Worm (Caenorhabditis elegans): ENCODE data around the gene reps-1.

reps-1 gene

DNA sequence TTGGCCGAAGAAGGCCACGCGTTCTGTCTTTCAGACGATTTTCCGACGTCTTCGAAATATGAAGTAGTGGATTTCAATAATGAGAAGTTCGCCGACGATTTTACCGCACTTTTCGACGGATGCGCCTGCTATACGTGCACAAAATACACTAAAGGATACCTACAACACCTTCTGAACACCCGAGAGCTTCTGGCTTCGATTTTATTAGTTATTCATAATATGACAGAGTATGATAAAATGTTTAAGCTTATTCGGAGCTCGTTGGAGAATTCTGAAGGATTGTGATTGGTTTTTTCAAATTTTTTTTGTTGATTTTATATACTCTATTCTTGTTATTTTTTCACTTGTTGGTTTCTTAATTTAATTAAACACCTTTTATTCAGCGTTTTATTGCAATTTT, 10.2 kb upstream of the reps-1 start:
- no peak for TF ChIP-seq ceh-16 (tag; optimal IDR thresholded peaks at IDR 0.05)
- TF ChIP-seq lin-15B (tag; optimal IDR thresholded peaks at IDR 0.05) = no peak
- TF ChIP-seq ztf-4 (tag; optimal IDR thresholded peaks at IDR 0.05) = no peak
- no peak for TF ChIP-seq nfya-1 (tag; optimal IDR thresholded peaks at IDR 0.05; ENCODE audit: insufficient read depth)
- no peak for TF ChIP-seq nhr-77 (tag; optimal IDR thresholded peaks at IDR 0.05)
- no peak for TF ChIP-seq daf-12 (tag; optimal IDR thresholded peaks at IDR 0.05)
- no peak for TF ChIP-seq eor-1 (tag; optimal IDR thresholded peaks at IDR 0.05)
- TF ChIP-seq nhr-67 (tag; optimal IDR thresholded peaks at IDR 0.05) = no peak
- TF ChIP-seq R02D3.7 (tag; optimal IDR thresholded peaks at IDR 0.05) = no peak
- no peak for TF ChIP-seq egl-5 (tag; optimal IDR thresholded peaks at IDR 0.05)
- no peak for TF ChIP-seq nhr-25 (tag; optimal IDR thresholded peaks at IDR 0.05)
- TF ChIP-seq ceh-9 (tag; optimal IDR thresholded peaks at IDR 0.05) = no peak
- no peak for TF ChIP-seq sea-2 (GFP tag; optimal IDR thresholded peaks at IDR 0.05)
- no peak for TF ChIP-seq ama-1 (optimal IDR thresholded peaks at IDR 0.05)
- no peak for TF ChIP-seq tbx-2 (tag; optimal IDR thresholded peaks at IDR 0.05)

ce11 chrV:18998045-18998444, 7.7 kb upstream of the reps-1 start, which contains the start of gene tgt-2:
tgt-2 (plus strand) TSS chrV:18998345.
- TF ChIP-seq unc-62 (GFP tag; optimal IDR thresholded peaks at IDR 0.05) (no peak), ceh-28 (tag; optimal IDR thresholded peaks at IDR 0.05) (no peak), egl-5 (tag; optimal IDR thresholded peaks at IDR 0.05) (no peak), mdl-1 (tag; optimal IDR thresholded peaks at IDR 0.05) (no peak), ceh-82 (tag; optimal IDR thresholded peaks at IDR 0.05) (no peak), elt-3 (tag; optimal IDR thresholded peaks at IDR 0.05) (no peak), nhr-12 (tag; optimal IDR thresholded peaks at IDR 0.05) (no peak), egl-27 (tag; optimal IDR thresholded peaks at IDR 0.05) (no peak), fkh-2 (tag; optimal IDR thresholded peaks at IDR 0.05) (no peak), zag-1 (tag; optimal IDR thresholded peaks at IDR 0.05) (no peak), fos-1 (tag; optimal IDR thresholded peaks at IDR 0.05) (no peak), jun-1 (tag; optimal IDR thresholded peaks at IDR 0.05) (no peak), lsy-12 (tag; optimal IDR thresholded peaks at IDR 0.05) (no peak), pha-4 (tag; optimal IDR thresholded peaks at IDR 0.05) (no peak), ama-1 (optimal IDR thresholded peaks at IDR 0.05) (no peak), tbx-2 (tag; optimal IDR thresholded peaks at IDR 0.05) (no peak), hmg-11 (tag; optimal IDR thresholded peaks at IDR 0.05) (no peak), nhr-67 (tag; optimal IDR thresholded peaks at IDR 0.05) (no peak), sea-2 (GFP tag; optimal IDR thresholded peaks at IDR 0.05) (no peak), ceh-16 (tag; optimal IDR thresholded peaks at IDR 0.05) (no peak)

DNA sequence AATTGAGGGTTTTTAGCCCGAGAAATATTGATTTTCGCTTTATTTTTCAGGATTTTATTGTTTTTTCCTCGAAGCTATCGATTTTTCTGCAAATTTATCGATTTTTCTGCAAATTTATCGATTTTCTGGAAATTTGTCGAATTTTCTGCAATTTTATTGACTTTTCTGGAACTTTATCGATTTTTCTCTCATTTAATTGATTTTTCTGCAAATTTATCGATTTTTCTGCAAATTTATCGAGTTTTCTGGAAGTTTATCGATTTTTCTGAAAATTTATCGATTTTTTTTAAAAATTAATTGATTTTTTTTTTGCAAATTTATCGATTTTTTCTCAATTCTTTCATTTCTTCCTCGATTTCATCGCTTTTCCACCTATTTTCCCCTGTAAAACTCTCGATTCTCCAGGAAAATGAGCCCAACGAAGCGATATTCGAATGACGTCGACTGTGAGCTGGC, 3.3 kb upstream of the reps-1 start, which contains the start of gene gtf-2F2:
gtf-2F2 (plus strand) TSS at position 406 of the 456 bp plus-strand sequence.
- TF ChIP-seq ceh-28 (tag; optimal IDR thresholded peaks at IDR 0.05) = peak; percentile 94
- no peak for TF ChIP-seq zag-1 (tag; optimal IDR thresholded peaks at IDR 0.05)

DNA sequence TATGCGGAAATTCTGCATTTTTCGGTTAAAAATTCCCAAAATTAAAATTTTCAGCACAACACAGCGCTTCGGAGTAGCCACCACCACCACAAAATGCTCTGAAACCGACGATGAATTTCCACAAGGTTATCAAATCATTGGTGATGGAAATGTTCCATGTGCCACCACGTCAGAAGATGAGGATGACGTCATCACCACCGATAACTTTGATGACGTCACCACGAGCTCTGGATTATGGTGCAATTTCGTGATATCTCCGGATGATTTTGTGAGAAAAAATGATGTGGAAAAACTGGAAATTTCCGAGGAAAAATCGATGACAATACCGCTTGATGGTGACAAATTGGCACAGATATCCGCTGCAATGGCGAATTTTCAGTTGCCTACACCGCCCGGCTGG, 2.7 kb upstream of the reps-1 start:
- TF ChIP-seq nhr-237 (tag; optimal IDR thresholded peaks at IDR 0.05) = no peak
- no peak for TF ChIP-seq nhr-23 (tag; optimal IDR thresholded peaks at IDR 0.05)
- TF ChIP-seq eor-1 (tag; optimal IDR thresholded peaks at IDR 0.05) = no peak
- no peak for TF ChIP-seq sea-2 (GFP tag; optimal IDR thresholded peaks at IDR 0.05)
- no peak for TF ChIP-seq nhr-28 (tag; optimal IDR thresholded peaks at IDR 0.05)
- no peak for TF ChIP-seq elt-3 (tag; optimal IDR thresholded peaks at IDR 0.05)
- TF ChIP-seq nhr-25 (tag; optimal IDR thresholded peaks at IDR 0.05) = no peak
- TF ChIP-seq ZK546.5 (tag; optimal IDR thresholded peaks at IDR 0.05) = no peak
- TF ChIP-seq tbx-2 (tag; optimal IDR thresholded peaks at IDR 0.05) = no peak
- no peak for TF ChIP-seq jun-1 (tag; optimal IDR thresholded peaks at IDR 0.05)
- no peak for TF ChIP-seq pha-4 (tag; optimal IDR thresholded peaks at IDR 0.05)

DNA sequence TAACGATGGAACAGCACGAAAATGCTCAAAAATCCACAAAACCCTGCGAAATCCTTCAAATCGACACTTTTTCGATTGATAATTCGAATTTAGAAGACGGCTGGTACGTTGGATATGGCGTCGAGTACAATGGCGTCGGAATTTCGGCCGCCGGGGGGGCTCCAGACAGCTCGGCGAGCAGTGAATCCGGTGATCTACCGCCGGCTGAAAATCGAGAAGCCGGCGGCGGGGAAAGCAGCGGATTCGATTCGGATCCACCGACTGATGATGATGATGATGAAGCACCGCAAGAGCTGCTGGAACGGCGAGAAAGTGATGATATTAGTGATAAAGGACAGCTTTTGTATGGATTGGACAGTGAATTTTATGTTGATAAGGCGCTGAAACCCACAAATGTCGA, 658 bp upstream of the reps-1 start:
- TF ChIP-seq ZK546.5 (tag; optimal IDR thresholded peaks at IDR 0.05) (no peak), nhr-43 (tag; optimal IDR thresholded peaks at IDR 0.05; ENCODE audit: poor library complexity, severe bottlenecking) (no peak), fkh-10 (GFP tag; optimal IDR thresholded peaks at IDR 0.05) (no peak), pha-4 (tag; optimal IDR thresholded peaks at IDR 0.05) (no peak), nhr-76 (tag; optimal IDR thresholded peaks at IDR 0.05) (no peak), snpc-4 (tag; optimal IDR thresholded peaks at IDR 0.05) (no peak), jun-1 (tag; optimal IDR thresholded peaks at IDR 0.05) (no peak), ceh-9 (tag; optimal IDR thresholded peaks at IDR 0.05) (no peak), ztf-11 (tag; optimal IDR thresholded peaks at IDR 0.05) (no peak), nhr-25 (tag; optimal IDR thresholded peaks at IDR 0.05) (no peak), eor-1 (tag; optimal IDR thresholded peaks at IDR 0.05) (no peak), lin-15B (tag; optimal IDR thresholded peaks at IDR 0.05) (no peak), egl-27 (tag; optimal IDR thresholded peaks at IDR 0.05) (no peak)
